Worm (Caenorhabditis elegans) whole organism, early embryonic: ENCODE measurements around the gene jun-1.
A peak's percentile ranks its signal among the peaks of the same experiment; 100 is the strongest.

Experiments
- B0310.2 ChIP-seq: sonication (generic microtip); optimal IDR thresholded peaks from 2 replicates; lab custom pipeline; 2016; ENCODE audit warnings: mild to moderate bottlenecking, missing genetic modification characterization, missing compliant biosample characterization
- F13C5.2 ChIP-seq: sonication (generic microtip); optimal IDR thresholded peaks from 2 replicates; lab custom pipeline; 2017; ENCODE audit warnings: mild to moderate bottlenecking, missing genetic modification characterization, inconsistent platforms, missing compliant biosample characterization
- aly-1 ChIP-seq: sonication (generic microtip); optimal IDR thresholded peaks from 2 replicates; lab custom pipeline; 2016; ENCODE audit warnings: missing genetic modification characterization, missing compliant biosample characterization
- ama-1 ChIP-seq: fragments of 150-350 bp; optimal IDR thresholded peaks from 2 replicates; lab custom pipeline; 2014
- ceh-13 ChIP-seq: fragments of 200-800 bp; sonication (Bioruptor generic); optimal IDR thresholded peaks from 2 replicates; lab custom pipeline; 2018; ENCODE audit warnings: mild to moderate bottlenecking, missing genetic modification characterization, missing compliant biosample characterization
- ceh-36 ChIP-seq: sonication (generic microtip); optimal IDR thresholded peaks from 2 replicates; lab custom pipeline; 2016; ENCODE audit warnings: missing genetic modification characterization, inconsistent platforms, missing compliant biosample characterization
- ets-7 ChIP-seq: sonication (generic microtip); optimal IDR thresholded peaks from 2 replicates; lab custom pipeline; 2016; ENCODE audit warnings: missing genotype, missing genetic modification characterization, missing compliant biosample characterization
- flt-1 ChIP-seq: fragments of 200-800 bp; sonication (Bioruptor generic); IDR thresholded peaks from 2 replicates; pipeline ENCODE4 v1.3.6; 2022; ENCODE audit warnings: missing genetic modification characterization, missing compliant biosample characterization
- hmbx-1 ChIP-seq: sonication (generic microtip); optimal IDR thresholded peaks from 2 replicates; lab custom pipeline; 2016; ENCODE audit warnings: mild to moderate bottlenecking, missing genetic modification characterization, missing compliant biosample characterization
- hmg-4 ChIP-seq: fragments of 200-800 bp; sonication (Bioruptor generic); optimal IDR thresholded peaks from 2 replicates; lab custom pipeline; 2018; ENCODE audit warnings: mild to moderate bottlenecking, missing genetic modification characterization, missing compliant biosample characterization
- hnd-1 ChIP-seq: sonication (generic microtip); optimal IDR thresholded peaks from 2 replicates; lab custom pipeline; 2016; ENCODE audit warnings: missing genetic modification characterization, missing compliant biosample characterization
- pes-1 ChIP-seq: fragments of 200-800 bp; sonication (Bioruptor generic); IDR thresholded peaks from 2 replicates; pipeline ENCODE4 v1.3.6; 2022; ENCODE audit warnings: missing genetic modification reagents, missing genetic modification characterization, missing compliant biosample characterization
- scrt-1 ChIP-seq: fragments of 200-800 bp; sonication (Bioruptor generic); IDR thresholded peaks from 2 replicates; pipeline ENCODE4 v1.3.6; 2022; ENCODE audit warnings: missing genetic modification characterization, missing compliant biosample characterization
- sea-1 ChIP-seq: fragments of 200-800 bp; sonication (Bioruptor generic); conservative IDR thresholded peaks from 2 replicates; pipeline ENCODE4 v1.3.6; 2022; ENCODE audit warnings: missing genetic modification characterization, missing compliant biosample characterization
- tbx-11 ChIP-seq: fragments of 200-800 bp; sonication (Bioruptor generic); IDR thresholded peaks from 2 replicates; pipeline ENCODE4 v1.3.6; 2022; ENCODE audit warnings: missing genetic modification characterization, missing compliant biosample characterization
- tbx-37 ChIP-seq: fragments of 200-800 bp; sonication (Bioruptor generic); conservative IDR thresholded peaks from 2 replicates; pipeline ENCODE4 v1.3.6; 2022; ENCODE audit warnings: missing genetic modification reagents, missing genetic modification characterization, missing compliant biosample characterization
- tra-4 ChIP-seq: sonication (generic microtip); optimal IDR thresholded peaks from 2 replicates; lab custom pipeline; 2017; ENCODE audit warnings: missing genetic modification characterization, missing compliant biosample characterization

The jun-1 gene

DNA sequence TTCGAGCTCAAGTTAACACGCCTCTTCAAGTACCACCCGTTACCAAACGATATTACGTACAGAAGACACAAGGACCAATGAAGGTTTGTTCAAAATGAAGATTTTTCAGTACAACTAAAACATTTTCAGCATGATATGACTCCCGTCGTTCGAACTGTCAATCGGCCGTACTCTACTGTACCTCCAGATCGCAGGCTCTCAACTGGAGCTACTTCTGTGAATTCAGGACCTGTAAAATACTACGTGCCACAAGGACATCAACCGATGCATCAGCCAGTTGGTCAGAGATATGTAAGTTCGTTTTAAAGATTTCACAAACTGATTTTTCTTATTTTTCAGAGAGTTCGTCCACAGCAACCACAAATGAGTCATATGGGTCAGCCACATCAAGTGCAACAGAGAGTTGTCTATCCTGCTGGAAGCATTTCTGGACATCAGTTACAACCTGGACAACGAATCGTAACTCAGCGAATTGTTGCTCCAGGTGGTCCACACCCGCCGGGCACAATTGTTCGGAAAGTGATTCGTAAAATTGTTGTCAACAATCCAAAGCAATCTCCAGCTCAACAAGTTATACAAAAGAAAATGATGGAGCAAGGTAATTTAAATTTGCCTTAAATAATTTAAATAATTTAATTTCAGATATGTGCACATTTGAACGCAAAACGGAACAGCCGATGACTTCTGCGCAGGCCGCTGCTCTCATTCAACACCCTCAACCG lies 58.7 kb downstream of the jun-1 start:
- TF ChIP-seq hmbx-1 (tag; lab: Kevin White, UChicago) (no peak), F13C5.2 (no peak), scrt-1 (GFP tag; lab: Robert Waterston, UW) (no peak), flt-1 (GFP tag; lab: Robert Waterston, UW) (no peak), sea-1 (GFP tag; lab: Robert Waterston, UW) (no peak), ceh-36 (tag; lab: Kevin White, UChicago) (no peak), tra-4 (tag; lab: Kevin White, UChicago) (no peak), pes-1 (GFP tag; lab: Robert Waterston, UW) (no peak), hmg-4 (GFP tag; lab: Kevin White, UChicago) (no peak), hnd-1 (tag; lab: Kevin White, UChicago) (no peak), ets-7 (no peak), tbx-37 (no peak), ama-1 (no peak), tbx-11 (GFP tag; lab: Robert Waterston, UW) (no peak), aly-1 (no peak), ceh-13 (GFP tag; lab: Kevin White, UChicago) (no peak), B0310.2 (tag; lab: Kevin White, UChicago) (no peak)

- no peak for TF ChIP-seq ceh-13 (GFP tag; lab: Kevin White, UChicago)
- no peak for TF ChIP-seq sea-1 (GFP tag; lab: Robert Waterston, UW)
- TF ChIP-seq pes-1 (GFP tag; lab: Robert Waterston, UW) = no peak
- TF ChIP-seq ceh-36 (tag; lab: Kevin White, UChicago) = no peak
- no peak for TF ChIP-seq tbx-37
- no peak for TF ChIP-seq hmbx-1 (tag; lab: Kevin White, UChicago)
- TF ChIP-seq hnd-1 (tag; lab: Kevin White, UChicago) = no peak
Observed at ce11 chrII:9172849-9173248, 59.9 kb downstream of the jun-1 start, which contains the start of gene T23G7.2. TSS of gene T23G7.2 (minus strand) at chrII:9172949.

DNA sequence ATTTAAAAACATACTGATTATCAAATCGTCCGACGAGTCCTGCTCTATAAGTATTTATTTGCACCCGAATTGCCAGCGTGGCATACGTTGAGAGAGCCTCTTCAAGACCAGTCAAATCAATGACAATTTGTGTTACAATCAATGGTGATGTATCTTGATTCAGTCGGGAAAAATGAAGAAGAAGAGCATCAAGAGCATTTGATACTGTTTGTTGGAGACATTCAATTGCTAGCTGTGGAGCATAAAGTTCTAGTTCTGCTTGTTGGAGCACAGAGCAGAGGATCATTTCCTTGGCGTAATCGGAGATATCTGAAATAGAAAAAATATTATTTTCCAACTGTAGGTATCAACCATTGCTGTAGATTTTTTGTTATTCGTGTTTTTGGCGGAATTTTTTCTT lies 60.5 kb downstream of the jun-1 start:
- TF ChIP-seq B0310.2 (tag; lab: Kevin White, UChicago) = no peak
- no peak for TF ChIP-seq F13C5.2
- TF ChIP-seq aly-1 = no peak
- TF ChIP-seq ceh-36 (tag; lab: Kevin White, UChicago) = no peak
- no peak for TF ChIP-seq hmg-4 (GFP tag; lab: Kevin White, UChicago)
- TF ChIP-seq tra-4 (tag; lab: Kevin White, UChicago) = no peak
- TF ChIP-seq hmbx-1 (tag; lab: Kevin White, UChicago) = no peak
- no peak for TF ChIP-seq scrt-1 (GFP tag; lab: Robert Waterston, UW)
- no peak for TF ChIP-seq ama-1
- TF ChIP-seq ceh-13 (GFP tag; lab: Kevin White, UChicago) = no peak
- no peak for TF ChIP-seq hnd-1 (tag; lab: Kevin White, UChicago)
- no peak for TF ChIP-seq ets-7
- no peak for TF ChIP-seq sea-1 (GFP tag; lab: Robert Waterston, UW)
- TF ChIP-seq flt-1 (GFP tag; lab: Robert Waterston, UW) = no peak
- TF ChIP-seq tbx-11 (GFP tag; lab: Robert Waterston, UW) = no peak
- no peak for TF ChIP-seq tbx-37

- TF ChIP-seq flt-1 (GFP tag; lab: Robert Waterston, UW) (no peak), aly-1 (no peak), ceh-36 (tag; lab: Kevin White, UChicago) (no peak), tbx-37 (no peak), hnd-1 (tag; lab: Kevin White, UChicago) (no peak), pes-1 (GFP tag; lab: Robert Waterston, UW) (no peak), tra-4 (tag; lab: Kevin White, UChicago) (no peak), sea-1 (GFP tag; lab: Robert Waterston, UW) (no peak), hmbx-1 (tag; lab: Kevin White, UChicago) (no peak), ama-1 (no peak), ets-7 (no peak), tbx-11 (GFP tag; lab: Robert Waterston, UW) (no peak), scrt-1 (GFP tag; lab: Robert Waterston, UW) (no peak), B0310.2 (tag; lab: Kevin White, UChicago) (no peak), ceh-13 (GFP tag; lab: Kevin White, UChicago) (no peak), hmg-4 (GFP tag; lab: Kevin White, UChicago) (no peak), F13C5.2 (no peak)
Observed at ce11 chrII:9176523-9176922, 63.6 kb downstream of the jun-1 start.

DNA sequence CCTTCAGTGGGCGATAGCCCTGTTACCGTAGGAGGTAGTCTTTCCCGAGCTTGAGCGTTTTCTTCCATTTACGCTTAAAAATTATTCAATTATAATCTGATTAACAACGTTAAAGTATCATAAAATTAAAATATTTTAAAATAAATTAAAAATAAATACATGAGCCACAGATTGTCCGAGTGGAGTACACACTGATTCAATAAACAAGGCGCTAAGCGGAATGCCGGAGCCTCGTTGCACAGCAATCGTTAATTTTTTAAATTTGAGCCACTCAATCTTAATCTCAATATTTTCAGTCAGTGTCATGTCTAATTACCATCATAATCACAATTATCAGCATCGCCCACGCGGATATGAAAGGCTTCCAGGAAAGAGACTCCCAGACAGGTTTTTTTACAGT lies 64.1 kb downstream of the jun-1 start, which contains the start of the genes sec-5 and pir-1:
sec-5 (minus strand) TSS at position 73 of the 400 bp plus-strand sequence.
pir-1 (plus strand) TSS at position 221 of the 400 bp plus-strand sequence.
- TF ChIP-seq B0310.2 (tag; lab: Kevin White, UChicago) = no peak
- TF ChIP-seq pes-1 (GFP tag; lab: Robert Waterston, UW) = no peak
- no peak for TF ChIP-seq ceh-36 (tag; lab: Kevin White, UChicago)
- peak; percentile 26 for TF ChIP-seq F13C5.2

- TF ChIP-seq aly-1 = no peak
- no peak for TF ChIP-seq scrt-1 (GFP tag; lab: Robert Waterston, UW)
- no peak for TF ChIP-seq F13C5.2
- no peak for TF ChIP-seq hmbx-1 (tag; lab: Kevin White, UChicago)
- no peak for TF ChIP-seq flt-1 (GFP tag; lab: Robert Waterston, UW)
- TF ChIP-seq tra-4 (tag; lab: Kevin White, UChicago) = no peak
Observed at ce11 chrII:9178811-9179210, 65.9 kb downstream of the jun-1 start.

DNA sequence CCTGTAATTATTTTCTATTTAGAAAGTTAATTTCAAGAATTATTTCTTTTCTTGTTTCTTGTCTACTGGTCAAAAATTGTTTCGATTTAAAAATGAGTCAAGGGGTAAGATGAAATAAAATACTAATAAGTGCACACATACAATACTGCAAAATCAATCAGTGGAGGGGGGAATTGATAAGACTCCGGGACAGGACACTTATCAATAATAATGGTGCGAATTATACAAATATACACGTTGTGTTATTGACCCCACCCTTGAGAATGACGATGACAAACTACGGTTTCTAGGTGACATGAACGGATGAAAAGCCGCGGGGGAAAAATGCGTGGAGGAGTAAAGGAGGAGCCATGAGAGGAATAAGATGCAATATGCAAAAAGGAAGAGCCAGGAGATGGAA lies 68.2 kb downstream of the jun-1 start:
- TF ChIP-seq F13C5.2 (no peak), B0310.2 (tag; lab: Kevin White, UChicago) (no peak), flt-1 (GFP tag; lab: Robert Waterston, UW) (no peak), ceh-13 (GFP tag; lab: Kevin White, UChicago) (no peak), tbx-11 (GFP tag; lab: Robert Waterston, UW) (no peak), ceh-36 (tag; lab: Kevin White, UChicago) (no peak), sea-1 (GFP tag; lab: Robert Waterston, UW) (no peak)
